Worm (Caenorhabditis elegans): Measurements from ENCODE around the gene nnt-1.

Gene nnt-1

ce11 chrX:6128225-6128686, 6.1 kb downstream of the nnt-1 start, which contains the start of gene C15H9.9 (continued):
- TF ChIP-seq lsy-2 (tag; optimal IDR thresholded peaks at IDR 0.05) (peak in 1 of 2 experiments; percentile 35), tag-97 (GFP tag; IDR thresholded peaks at IDR 0.05) (no peak), madf-9 (GFP tag; conservative IDR thresholded peaks at IDR 0.05) (0 out of 2 replicates have a peak, but pooled peaks have one; percentile 13), spr-1 (tag; optimal IDR thresholded peaks at IDR 0.05) (no peak), F44E2.7 (GFP tag; IDR thresholded peaks at IDR 0.05) (no peak), dmd-6 (GFP tag; IDR thresholded peaks at IDR 0.05) (peak; percentile 44; the same call in 1 of the 2 replicates), lin-29 (GFP tag; IDR thresholded peaks at IDR 0.05) (no peak), mep-1 (tag; optimal IDR thresholded peaks at IDR 0.05) (peak; percentile 37), hlh-11 (tag; optimal IDR thresholded peaks at IDR 0.05) (peak; percentile 42), ctbp-1 (GFP tag; IDR thresholded peaks at IDR 0.05) (peak; percentile 69), ceh-32 (tag; optimal IDR thresholded peaks at IDR 0.05; ENCODE audit: poor library complexity) (no peak)

DNA sequence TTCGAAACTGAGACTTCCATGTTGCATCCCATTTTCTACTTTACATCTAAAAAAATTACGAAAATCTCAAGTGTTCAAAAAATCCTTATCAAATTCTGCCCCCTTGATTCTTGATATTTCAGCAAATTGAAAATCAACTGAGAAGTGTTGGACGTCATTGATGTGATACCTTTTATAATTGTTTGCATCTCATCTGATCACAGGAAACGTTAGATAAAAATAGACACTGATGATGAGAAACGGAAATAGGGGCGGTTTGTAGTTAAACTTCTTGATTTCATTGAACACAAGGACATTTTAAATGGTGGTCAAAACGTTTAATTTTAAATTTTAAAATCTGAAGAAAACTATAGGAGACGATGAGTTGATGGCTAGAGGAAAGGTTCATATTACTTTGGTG, 6.7 kb downstream of the nnt-1 start:
- TF ChIP-seq unc-62 (GFP tag; optimal IDR thresholded peaks at IDR 0.05 in 1 of 2) (peak in 1 of 2 experiments; percentile 88), unc-62 (tag; optimal IDR thresholded peaks at IDR 0.05) (no peak), nhr-76 (tag; optimal IDR thresholded peaks at IDR 0.05) (no peak)

DNA sequence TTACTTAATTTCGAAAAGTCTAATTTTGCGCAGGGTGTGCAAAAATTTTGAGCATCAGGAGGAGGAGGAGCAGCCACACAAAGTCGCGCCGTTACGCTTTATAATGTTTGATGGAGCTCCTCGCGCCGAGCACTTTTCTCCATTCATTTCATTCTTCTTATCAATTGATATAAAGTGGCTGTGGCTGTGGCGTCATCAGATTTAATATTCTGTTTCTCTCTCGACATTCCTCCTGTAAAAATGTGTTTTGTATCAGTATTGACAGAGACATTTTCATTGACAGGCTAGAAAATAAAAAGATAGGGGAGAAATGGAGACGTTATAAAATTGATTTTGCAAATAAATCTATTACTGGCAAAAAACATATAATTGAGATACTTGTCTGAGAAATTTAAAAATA, 7.2 kb downstream of the nnt-1 start:
- TF ChIP-seq madf-9 (GFP tag; conservative IDR thresholded peaks at IDR 0.05), result no peak
- no peak for TF ChIP-seq F10B5.3 (tag; optimal IDR thresholded peaks at IDR 0.05)
- no peak for TF ChIP-seq zfp-2 (tag; optimal IDR thresholded peaks at IDR 0.05)
- peak; percentile 15 for TF ChIP-seq nhr-48 (tag; optimal IDR thresholded peaks at IDR 0.05)
- no peak for TF ChIP-seq cey-2 (tag; optimal IDR thresholded peaks at IDR 0.05; ENCODE audit: borderline replicate concordance, insufficient read depth)
- no peak for TF ChIP-seq D1046.2 (GFP tag; IDR thresholded peaks at IDR 0.05)
- no peak for TF ChIP-seq nhr-42 (GFP tag; IDR thresholded peaks at IDR 0.05)
- peak; percentile 5 for TF ChIP-seq nhr-6 (tag; optimal IDR thresholded peaks at IDR 0.05)
- TF ChIP-seq nhr-28 (tag; optimal IDR thresholded peaks at IDR 0.05), result peak; percentile 79
- no peak for TF ChIP-seq F37D6.2 (tag; optimal IDR thresholded peaks at IDR 0.05)
- TF ChIP-seq nhr-77 (tag; optimal IDR thresholded peaks at IDR 0.05), result peak; percentile 34
- TF ChIP-seq dve-1 (tag; optimal IDR thresholded peaks at IDR 0.05; ENCODE audit: insufficient read depth), result peak; percentile 81
- no peak for TF ChIP-seq Y48G9A.11 (GFP tag; IDR thresholded peaks at IDR 0.05)
- no peak for TF ChIP-seq dmd-8 (GFP tag; IDR thresholded peaks at IDR 0.05)
- no peak for TF ChIP-seq lim-7 (GFP tag; IDR thresholded peaks at IDR 0.05)
- peak; percentile 53; the same call in 1 of the 2 replicates for TF ChIP-seq php-3 (GFP tag; IDR thresholded peaks at IDR 0.05)
- TF ChIP-seq mes-2 (tag; optimal IDR thresholded peaks at IDR 0.05; ENCODE audit: poor library complexity, severe bottlenecking), result peak; percentile 32
- no peak; the same call in 1 of the 2 replicates for TF ChIP-seq T26A8.4 (GFP tag; IDR thresholded peaks at IDR 0.05)
- peak; percentile 22 for TF ChIP-seq mep-1 (tag; optimal IDR thresholded peaks at IDR 0.05)
- TF ChIP-seq nhr-111 (GFP tag; optimal IDR thresholded peaks at IDR 0.05), result no peak
- TF ChIP-seq nhr-237 (tag; optimal IDR thresholded peaks at IDR 0.05), result no peak
- TF ChIP-seq lsy-2 (tag; optimal IDR thresholded peaks at IDR 0.05), result peak in 1 of 2 experiments; percentile 16
- TF ChIP-seq zip-11 (GFP tag; IDR thresholded peaks at IDR 0.05), result no peak
- TF ChIP-seq ama-1 (optimal IDR thresholded peaks at IDR 0.05), result no peak
- TF ChIP-seq mdl-1 (tag; optimal IDR thresholded peaks at IDR 0.05), result peak in 1 of 2 experiments; percentile 26
- peak; percentile 77 for TF ChIP-seq hlh-11 (tag; optimal IDR thresholded peaks at IDR 0.05)
- no peak for TF ChIP-seq hif-1 (tag; optimal IDR thresholded peaks at IDR 0.05)
- no peak for TF ChIP-seq skn-1 (tag; optimal IDR thresholded peaks at IDR 0.05)
- TF ChIP-seq jun-1 (tag; optimal IDR thresholded peaks at IDR 0.05), result no peak
- TF ChIP-seq dmd-6 (GFP tag; IDR thresholded peaks at IDR 0.05), result peak; percentile 85
- peak; percentile 51 for TF ChIP-seq aha-1 (tag)
- no peak for TF ChIP-seq daf-16 (GFP tag; optimal IDR thresholded peaks at IDR 0.05)
- peak; percentile 77 for TF ChIP-seq daf-16 (tag; optimal IDR thresholded peaks at IDR 0.05)
- TF ChIP-seq pqm-1 (tag; optimal IDR thresholded peaks at IDR 0.05), result peak; percentile 81

Measured in whole organism, L4 larva.